Fruit fly (Drosophila melanogaster): Measurements from ENCODE around the gene His4r.

Gene His4r

DNA sequence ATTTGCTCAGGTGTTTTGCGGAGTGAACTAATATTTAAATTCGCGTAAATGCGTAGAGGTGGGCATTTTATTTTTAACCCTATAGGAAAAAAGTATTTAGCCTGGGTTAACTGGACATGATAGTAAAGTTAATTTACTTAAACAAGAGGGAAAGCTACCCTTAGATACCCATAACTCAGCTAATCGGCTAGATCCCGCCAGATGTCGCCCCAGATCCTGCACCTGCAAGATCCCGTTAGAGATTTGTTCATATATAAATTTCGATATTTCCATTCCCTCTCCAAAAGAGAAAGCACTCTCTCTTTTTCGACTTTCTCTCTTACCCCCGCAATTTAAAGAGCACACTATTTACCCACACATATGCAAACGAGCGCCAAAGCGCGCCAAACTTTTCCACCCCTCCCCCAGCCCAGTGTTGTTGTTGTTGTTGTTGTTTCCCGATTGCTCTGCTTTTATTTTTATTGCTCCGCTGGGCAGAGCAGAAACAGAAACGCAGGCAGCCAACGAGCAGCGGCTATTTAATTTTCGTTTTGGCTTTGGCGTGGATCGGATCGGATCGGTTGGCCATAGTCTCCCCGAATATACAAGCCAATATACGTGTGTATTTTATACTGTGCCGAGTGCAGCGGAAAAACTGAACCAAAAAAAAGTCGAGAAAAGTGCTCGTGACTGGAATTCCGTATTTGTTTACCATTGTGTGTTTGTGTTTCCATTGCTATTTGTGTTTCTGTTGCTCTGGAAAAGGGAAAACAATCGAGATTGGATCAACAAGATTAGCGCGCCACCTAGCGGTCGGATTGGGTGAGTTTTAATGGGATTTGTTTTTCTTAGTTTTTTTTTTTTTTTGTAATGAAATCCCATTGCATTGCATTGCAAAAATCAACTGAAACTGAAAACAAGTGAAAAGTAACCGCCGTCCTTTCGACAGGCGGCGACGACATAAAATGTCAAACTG lies 48.6 kb upstream of the His4r start, which contains the start of gene stumps (continued):
- TF ChIP-seq dpn (GFP tag; optimal IDR thresholded peaks at IDR 0.05) (no peak), ewg (GFP tag; optimal IDR thresholded peaks at IDR 0.05) (no peak), salm (tag; optimal IDR thresholded peaks at IDR 0.05) (no peak), Trl (optimal IDR thresholded peaks at IDR 0.05) (peak; percentile 61), Trl (GFP tag; optimal IDR thresholded peaks at IDR 0.05) (no peak), sim (GFP tag; IDR thresholded peaks at IDR 0.05) (no peak), Sry-β (GFP tag; optimal IDR thresholded peaks at IDR 0.05) (no peak), yki (optimal IDR thresholded peaks at IDR 0.05) (no peak), cwo (GFP tag; optimal IDR thresholded peaks at IDR 0.05) (no peak), fru (optimal IDR thresholded peaks at IDR 0.05) (no peak), h (optimal IDR thresholded peaks at IDR 0.05) (no peak), Camta (GFP tag; optimal IDR thresholded peaks at IDR 0.05) (no peak), vvl (GFP tag; IDR thresholded peaks at IDR 0.05) (peak; percentile 55; the same call in 1 of the 2 replicates), CG18619 (GFP tag; optimal IDR thresholded peaks at IDR 0.05) (no peak), lmd (GFP tag; IDR thresholded peaks at IDR 0.05) (no peak), CG10267 (tag; optimal IDR thresholded peaks at IDR 0.05) (no peak), dm (GFP tag; optimal IDR thresholded peaks at IDR 0.05) (no peak), CG34376 (GFP tag; optimal IDR thresholded peaks at IDR 0.05) (no peak), Nf-YA (GFP tag; IDR thresholded peaks at IDR 0.05) (no peak; the same call in 1 of the 2 replicates), CG5245 (GFP tag; optimal IDR thresholded peaks at IDR 0.05) (no peak), gsb (GFP tag; IDR thresholded peaks at IDR 0.05) (no peak), hb (GFP tag; IDR thresholded peaks at IDR 0.05; ENCODE audit: partially characterized antibody) (no peak), pzg (GFP tag; optimal IDR thresholded peaks at IDR 0.05) (no peak), Elba2 (GFP tag; optimal IDR thresholded peaks at IDR 0.05) (no peak), grau (tag; optimal IDR thresholded peaks at IDR 0.05) (no peak), tll (GFP tag; optimal IDR thresholded peaks at IDR 0.05) (no peak), CG18011 (GFP tag; optimal IDR thresholded peaks at IDR 0.05) (no peak), sqz (GFP tag; optimal IDR thresholded peaks at IDR 0.05) (peak; percentile 35), Lhr (GFP tag; optimal IDR thresholded peaks at IDR 0.05) (no peak), Hand (GFP tag; optimal IDR thresholded peaks at IDR 0.05) (no peak), Hey (tag; optimal IDR thresholded peaks at IDR 0.05) (no peak), Sox102F (GFP tag; optimal IDR thresholded peaks at IDR 0.05) (no peak), emc (GFP tag; optimal IDR thresholded peaks at IDR 0.05) (no peak), CG12219 (GFP tag; optimal IDR thresholded peaks at IDR 0.05) (no peak), CG13424 (tag; optimal IDR thresholded peaks at IDR 0.05) (no peak), Ets97D (GFP tag; optimal IDR thresholded peaks at IDR 0.05) (no peak), CG8089 (GFP tag; optimal IDR thresholded peaks at IDR 0.05) (no peak), sd (tag; optimal IDR thresholded peaks at IDR 0.05) (peak; percentile 77), aop (GFP tag; IDR thresholded peaks at IDR 0.05) (no peak), NK7.1 (GFP tag; optimal IDR thresholded peaks at IDR 0.05) (no peak), peb (GFP tag; IDR thresholded peaks at IDR 0.05) (no peak), CG7786 (GFP tag; optimal IDR thresholded peaks at IDR 0.05) (no peak), CG1603 (tag; optimal IDR thresholded peaks at IDR 0.05) (no peak), tap (tag; optimal IDR thresholded peaks at IDR 0.05) (peak; percentile 14), tio (GFP tag; optimal IDR thresholded peaks at IDR 0.05) (no peak), chm (GFP tag; IDR thresholded peaks at IDR 0.05) (no peak), ERR (GFP tag; optimal IDR thresholded peaks at IDR 0.05) (no peak), CG2116 (GFP tag; optimal IDR thresholded peaks at IDR 0.05) (no peak), CG17385 (GFP tag; optimal IDR thresholded peaks at IDR 0.05) (no peak), schlank (tag; optimal IDR thresholded peaks at IDR 0.05) (no peak), Tbp (GFP tag; optimal IDR thresholded peaks at IDR 0.05) (no peak)
